Worm (Caenorhabditis elegans) whole organism, L4 larva: Measurements from ENCODE around the gene rga-3.

Source experiments
- F10B5.3 ChIP-seq: sonication (generic microtip); optimal IDR thresholded peaks from 2 replicates; lab custom pipeline; 2016; ENCODE audit warnings: mild to moderate bottlenecking, missing genetic modification characterization, missing compliant biosample characterization
- F26F4.8 ChIP-seq: fragments of 200-800 bp; sonication (Bioruptor generic); conservative IDR thresholded peaks from 2 replicates; pipeline ENCODE4 v1.3.6; 2022; ENCODE audit warnings: missing genetic modification characterization, missing compliant biosample characterization
- F44E2.7 ChIP-seq: fragments of 200-800 bp; sonication (Bioruptor generic); IDR thresholded peaks from 2 replicates; pipeline ENCODE4 v2.1.2; 2022; ENCODE audit warnings: missing genetic modification characterization, missing compliant biosample characterization
- T20F7.1 ChIP-seq: fragments of 200-800 bp; sonication (Bioruptor generic); optimal IDR thresholded peaks from 2 replicates; lab custom pipeline; 2018; ENCODE audit warnings: mild to moderate bottlenecking, missing genetic modification characterization, missing compliant biosample characterization
- Y48G9A.11 ChIP-seq: fragments of 200-800 bp; sonication (Bioruptor generic); IDR thresholded peaks from 2 replicates; pipeline ENCODE4 v1.3.6; 2022; ENCODE audit warnings: missing genetic modification reagents, missing genetic modification characterization, missing compliant biosample characterization
- Y5F2A.4 ChIP-seq: fragments of 200-800 bp; sonication (Bioruptor generic); optimal IDR thresholded peaks from 2 replicates; lab custom pipeline; 2018; ENCODE audit warnings: mild to moderate bottlenecking, missing genetic modification characterization, missing compliant biosample characterization
- Y75B8A.6 ChIP-seq: fragments of 200-800 bp; sonication (Bioruptor generic); IDR thresholded peaks from 2 replicates; pipeline ENCODE4 v1.3.6; 2022; ENCODE audit warnings: missing genetic modification reagents, missing genetic modification characterization, missing compliant biosample characterization
- ZK337.2 ChIP-seq: fragments of 200-800 bp; sonication (Bioruptor generic); IDR thresholded peaks from 2 replicates; pipeline ENCODE4 v1.3.6; 2022; ENCODE audit warnings: missing genetic modification reagents, missing genetic modification characterization, missing compliant biosample characterization
- aha-1 ChIP-seq: fragments of 150-350 bp; peaks from one replicate; lab custom pipeline; 2014; ENCODE audit warnings: missing biosample characterization, missing genetic modification characterization
- ceh-28 ChIP-seq: fragments of 150-350 bp; optimal IDR thresholded peaks from 2 replicates; lab custom pipeline; 2014; ENCODE audit warnings: missing biosample characterization, missing genetic modification reagents, missing genetic modification characterization
- ceh-32 ChIP-seq: sonication (generic microtip); optimal IDR thresholded peaks from 2 replicates; lab custom pipeline; 2016; ENCODE audit warnings: mild to moderate bottlenecking, missing genetic modification characterization, missing compliant biosample characterization; ENCODE audit not compliant: poor library complexity
- ceh-44 ChIP-seq: fragments of 200-800 bp; sonication (Bioruptor generic); IDR thresholded peaks from 2 replicates; pipeline ENCODE4 v1.3.6; 2022; ENCODE audit warnings: missing genetic modification reagents, missing genetic modification characterization, missing compliant biosample characterization
- ceh-62 ChIP-seq: sonication (generic microtip); optimal IDR thresholded peaks from 2 replicates; lab custom pipeline; 2017; ENCODE audit warnings: missing biosample characterization, missing genetic modification characterization
- ces-1 ChIP-seq: fragments of 150-350 bp; sonication (generic microtip); optimal IDR thresholded peaks from 4 replicates; lab custom pipeline; 2014; ENCODE audit warnings: missing biosample characterization, missing genetic modification reagents, missing genetic modification characterization
- cey-2 ChIP-seq: sonication (generic microtip); optimal IDR thresholded peaks from 3 replicates; lab custom pipeline; 2017; ENCODE audit warnings: missing genetic modification characterization, mild to moderate bottlenecking, missing compliant biosample characterization, antibody characterized with exemption, borderline replicate concordance; ENCODE audit not compliant: insufficient read depth
- ctbp-1 ChIP-seq: fragments of 200-800 bp; sonication (Bioruptor generic); IDR thresholded peaks from 2 replicates; pipeline ENCODE4 v1.3.6; 2022; ENCODE audit warnings: missing genetic modification reagents, missing genetic modification characterization, missing compliant biosample characterization
- daf-16 ChIP-seq, 3 experiments: sonication (generic microtip); optimal IDR thresholded peaks; 2 replicates each; lab custom pipeline; 2016 to 2017; ENCODE audit warnings: missing genetic modification characterization in 3 of 3, missing genetic modification reagents in 3 of 3, mild to moderate bottlenecking in 2 of 3, missing compliant biosample characterization in 2 of 3, missing biosample characterization in 1 of 3, moderate library complexity in 1 of 3
- daf-19 ChIP-seq: fragments of 200-800 bp; sonication (Bioruptor generic); conservative IDR thresholded peaks from 2 replicates; pipeline ENCODE4 v1.3.6; 2022; ENCODE audit warnings: missing genetic modification characterization, missing compliant biosample characterization
- daf-8 ChIP-seq: fragments of 200-800 bp; sonication (Bioruptor generic); IDR thresholded peaks from 2 replicates; pipeline ENCODE4 v1.3.6; 2022; ENCODE audit warnings: missing genetic modification characterization, missing compliant biosample characterization
- dmd-8 ChIP-seq: fragments of 200-800 bp; sonication (Bioruptor generic); IDR thresholded peaks from 2 replicates; pipeline ENCODE4 v1.3.6; 2022; ENCODE audit warnings: missing genetic modification characterization, missing compliant biosample characterization
- dmd-9 ChIP-seq: fragments of 200-800 bp; sonication (Bioruptor generic); IDR thresholded peaks from 2 replicates; pipeline ENCODE4 v1.3.6; 2022; ENCODE audit warnings: missing genetic modification reagents, missing genetic modification characterization, missing compliant biosample characterization
- duxl-1 ChIP-seq: sonication (generic microtip); optimal IDR thresholded peaks from 2 replicates; lab custom pipeline; 2016; ENCODE audit warnings: mild to moderate bottlenecking, missing genetic modification characterization, moderate library complexity, missing compliant biosample characterization; ENCODE audit not compliant: poor library complexity
- egl-43 ChIP-seq: fragments of 200-800 bp; sonication (Bioruptor generic); IDR thresholded peaks from 2 replicates; pipeline ENCODE4 v1.3.6; 2022; ENCODE audit warnings: missing genetic modification reagents, missing genetic modification characterization, missing compliant biosample characterization
- fkh-10 ChIP-seq: fragments of 150-350 bp; optimal IDR thresholded peaks from 2 replicates; lab custom pipeline; 2014; ENCODE audit warnings: missing biosample characterization, missing genetic modification reagents, missing genetic modification characterization
- hif-1 ChIP-seq, 2 experiments: sonication (generic microtip); optimal IDR thresholded peaks; 2 replicates each; lab custom pipeline; 2016 to 2017; ENCODE audit warnings: missing compliant biosample characterization in 2 of 2, missing genetic modification characterization in 2 of 2, missing genetic modification reagents in 2 of 2, missing genotype in 2 of 2, mild to moderate bottlenecking in 1 of 2
- hlh-30 ChIP-seq: sonication (generic microtip); optimal IDR thresholded peaks from 2 replicates; lab custom pipeline; 2017; ENCODE audit warnings: antibody characterized with exemption, mild to moderate bottlenecking, missing genetic modification characterization, missing compliant biosample characterization; ENCODE audit not compliant: insufficient read depth
- lin-13 ChIP-seq: fragments of 150-350 bp; optimal IDR thresholded peaks from 2 replicates; lab custom pipeline; 2014; ENCODE audit warnings: missing biosample characterization, missing genetic modification reagents, missing genetic modification characterization
- lin-39 ChIP-seq: fragments of 150-350 bp; optimal IDR thresholded peaks from 2 replicates; lab custom pipeline; 2014; ENCODE audit warnings: missing biosample characterization, missing genetic modification reagents, missing genetic modification characterization
- lsy-2 ChIP-seq, 2 experiments: fragments of 150-350 bp in 1 of 2; sonication (generic microtip) in 1 of 2; optimal IDR thresholded peaks; 2 replicates each; lab custom pipeline; 2014 to 2017; ENCODE audit warnings: missing biosample characterization in 2 of 2, missing genetic modification characterization in 2 of 2
- madf-5 ChIP-seq, 2 experiments: fragments of 200-800 bp; sonication (Bioruptor generic); IDR thresholded peaks; 2 replicates each; pipeline ENCODE4 v1.3.6; 2022; ENCODE audit warnings: missing compliant biosample characterization in 2 of 2, missing genetic modification characterization in 2 of 2
- mdl-1 ChIP-seq, 2 experiments: fragments of 150-350 bp in 1 of 2; sonication (generic microtip) in 1 of 2; optimal IDR thresholded peaks; 2 replicates each; lab custom pipeline; 2014 to 2017; ENCODE audit warnings: missing biosample characterization in 2 of 2, missing genetic modification characterization in 2 of 2
- mdt-29 ChIP-seq: fragments of 200-800 bp; sonication (Bioruptor generic); IDR thresholded peaks from 2 replicates; pipeline ENCODE4 v1.3.6; 2022; ENCODE audit warnings: missing genetic modification reagents, missing genetic modification characterization, missing compliant biosample characterization
- mep-1 ChIP-seq: fragments of 150-350 bp; sonication (generic microtip); optimal IDR thresholded peaks from 3 replicates; lab custom pipeline; 2014; ENCODE audit warnings: missing biosample characterization, missing genetic modification characterization
- nhr-111 ChIP-seq: fragments of 200-800 bp; sonication (Bioruptor generic); optimal IDR thresholded peaks from 2 replicates; lab custom pipeline; 2018; ENCODE audit warnings: mild to moderate bottlenecking, missing genetic modification characterization, missing compliant biosample characterization
- nhr-237 ChIP-seq: sonication (generic microtip); optimal IDR thresholded peaks from 2 replicates; lab custom pipeline; 2017; ENCODE audit warnings: missing biosample characterization, missing genetic modification characterization
- nhr-25 ChIP-seq: sonication (generic microtip); optimal IDR thresholded peaks from 2 replicates; lab custom pipeline; 2017; ENCODE audit warnings: missing genetic modification characterization, mild to moderate bottlenecking, missing compliant biosample characterization, antibody characterized with exemption, moderate library complexity, borderline replicate concordance; ENCODE audit not compliant: insufficient read depth
- nhr-28 ChIP-seq: fragments of 150-350 bp; optimal IDR thresholded peaks from 2 replicates; lab custom pipeline; 2014; ENCODE audit warnings: missing biosample characterization, missing genetic modification characterization
- nhr-42 ChIP-seq: fragments of 200-800 bp; sonication (Bioruptor generic); IDR thresholded peaks from 2 replicates; pipeline ENCODE4 v1.3.6; 2022; ENCODE audit warnings: missing genetic modification characterization, missing compliant biosample characterization
- nhr-76 ChIP-seq: fragments of 150-350 bp; optimal IDR thresholded peaks from 2 replicates; lab custom pipeline; 2014; ENCODE audit warnings: missing biosample characterization, missing genetic modification characterization
- rbr-2 ChIP-seq: sonication (generic microtip); optimal IDR thresholded peaks from 2 replicates; lab custom pipeline; 2016; ENCODE audit warnings: missing genotype, missing genetic modification characterization, missing compliant biosample characterization
- snpc-1.2 ChIP-seq: fragments of 200-800 bp; sonication (Bioruptor generic); IDR thresholded peaks from 2 replicates; pipeline ENCODE4 v1.3.6; 2022; ENCODE audit warnings: missing genetic modification reagents, missing genetic modification characterization, missing compliant biosample characterization
- spr-1 ChIP-seq: sonication (generic microtip); optimal IDR thresholded peaks from 2 replicates; lab custom pipeline; 2016; ENCODE audit warnings: mild to moderate bottlenecking, missing genetic modification characterization, missing compliant biosample characterization
- tag-97 ChIP-seq: fragments of 200-800 bp; sonication (Bioruptor generic); IDR thresholded peaks from 2 replicates; pipeline ENCODE4 v1.3.6; 2022; ENCODE audit warnings: missing genetic modification characterization, missing compliant biosample characterization
- tra-1 ChIP-seq: fragments of 200-800 bp; sonication (Bioruptor generic); IDR thresholded peaks from 2 replicates; pipeline ENCODE4 v1.3.6; 2022; ENCODE audit warnings: missing genetic modification reagents, missing genetic modification characterization, missing compliant biosample characterization
- unc-130 ChIP-seq: sonication (generic microtip); optimal IDR thresholded peaks from 2 replicates; lab custom pipeline; 2016; ENCODE audit warnings: missing genetic modification reagents, missing genetic modification characterization, missing compliant biosample characterization
- unc-39 ChIP-seq: sonication (generic microtip); optimal IDR thresholded peaks from 2 replicates; lab custom pipeline; 2017; ENCODE audit warnings: missing biosample characterization, missing genetic modification characterization
- unc-62 ChIP-seq, 3 experiments: fragments of 150-350 bp in 1 of 3; sonication (generic microtip); optimal IDR thresholded peaks in 2 of 3; peaks in 1 of 3; 1 replicate in 1 of 3; 2 replicates in 2 of 3; lab custom pipeline; 2014 to 2017; ENCODE audit warnings: missing biosample characterization in 3 of 3, missing genetic modification characterization in 3 of 3, missing genetic modification reagents in 3 of 3, missing genotype in 1 of 3
- zag-1 ChIP-seq: fragments of 150-350 bp; optimal IDR thresholded peaks from 2 replicates; lab custom pipeline; 2014; ENCODE audit warnings: missing biosample characterization, missing genetic modification characterization

Gene rga-3

ce11 chrV:5687115-5687979 is 30.3 kb upstream of the rga-3 start, which contains the start of gene F25B4.7 (continued):
- no peak for TF ChIP-seq ceh-28 (tag; lab: Kevin White, UChicago)
- TF ChIP-seq nhr-25 = no peak
- TF ChIP-seq T20F7.1 (GFP tag; lab: Kevin White, UChicago) = no peak
- no peak for TF ChIP-seq snpc-1.2 (GFP tag; lab: Robert Waterston, UW)
- no peak for TF ChIP-seq ceh-62 (tag; lab: Kevin White, UChicago)
- TF ChIP-seq fkh-10 (GFP tag; lab: Kevin White, UChicago) = no peak
- no peak for TF ChIP-seq unc-39 (tag; lab: Kevin White, UChicago)
- no peak for TF ChIP-seq mdt-29 (GFP tag; lab: Robert Waterston, UW)
- TF ChIP-seq nhr-76 (tag; lab: Kevin White, UChicago) = no peak
- TF ChIP-seq ctbp-1 = no peak
- TF ChIP-seq tra-1 (GFP tag; lab: Robert Waterston, UW) = no peak
- TF ChIP-seq Y75B8A.6 (GFP tag; lab: Robert Waterston, UW) = no peak
- TF ChIP-seq lsy-2 (tag; optimal IDR thresholded peaks at IDR 0.05; lab: Kevin White, UChicago) = peak in 1 of 2 experiments; percentile 13
- no peak for TF ChIP-seq cey-2 (tag; lab: Kevin White, UChicago)
- TF ChIP-seq mdl-1 (tag; optimal IDR thresholded peaks at IDR 0.05; lab: Kevin White, UChicago) = peak in 1 of 2 experiments; percentile 64
- TF ChIP-seq unc-62 (GFP tag; optimal IDR thresholded peaks at IDR 0.05 in 1 of 2; lab: Kevin White, UChicago) = peak in 1 of 2 experiments; percentile 43
- no peak for TF ChIP-seq unc-62 (tag; optimal IDR thresholded peaks at IDR 0.05; lab: Kevin White, UChicago)
- TF ChIP-seq Y5F2A.4 = no peak
- no peak for TF ChIP-seq madf-5 (GFP tag; IDR thresholded peaks at IDR 0.05; lab: Robert Waterston, UW)
- TF ChIP-seq F10B5.3 = no peak
- TF ChIP-seq ZK337.2 (GFP tag; lab: Robert Waterston, UW) = no peak
- no peak for TF ChIP-seq Y48G9A.11 (GFP tag; lab: Robert Waterston, UW)
- no peak for TF ChIP-seq zag-1
- TF ChIP-seq ceh-32 (tag; lab: Kevin White, UChicago) = no peak
- peak; percentile 55 for TF ChIP-seq nhr-28 (tag; lab: Kevin White, UChicago)
- no peak for TF ChIP-seq egl-43 (GFP tag; lab: Robert Waterston, UW)
- no peak for TF ChIP-seq daf-8 (GFP tag; lab: Robert Waterston, UW)
- TF ChIP-seq tag-97 (GFP tag; lab: Robert Waterston, UW) = no peak
- TF ChIP-seq aha-1 (tag; lab: Kevin White, UChicago) = peak; percentile 71
- TF ChIP-seq hif-1 (tag; optimal IDR thresholded peaks at IDR 0.05; lab: Kevin White, UChicago) = no peak
- TF ChIP-seq ces-1 (GFP tag; lab: Kevin White, UChicago) = no peak
- no peak for TF ChIP-seq lin-13 (GFP tag; lab: Kevin White, UChicago)
- no peak for TF ChIP-seq nhr-42 (GFP tag; lab: Robert Waterston, UW)
- TF ChIP-seq F26F4.8 (GFP tag; lab: Robert Waterston, UW) = no peak
- no peak for TF ChIP-seq F44E2.7 (GFP tag; lab: Robert Waterston, UW)
- no peak for TF ChIP-seq dmd-9 (GFP tag; lab: Robert Waterston, UW)
- no peak for TF ChIP-seq nhr-111 (GFP tag; lab: Kevin White, UChicago)
- TF ChIP-seq daf-19 (GFP tag; lab: Robert Waterston, UW) = no peak
- TF ChIP-seq dmd-8 (GFP tag; lab: Robert Waterston, UW) = no peak
- no peak for TF ChIP-seq unc-130
- TF ChIP-seq rbr-2 (tag; lab: Kevin White, UChicago) = no peak
- no peak for TF ChIP-seq mep-1 (tag; lab: Kevin White, UChicago)
- TF ChIP-seq nhr-237 (tag; lab: Kevin White, UChicago) = no peak
- TF ChIP-seq ceh-44 (GFP tag; lab: Robert Waterston, UW) = no peak
- TF ChIP-seq lin-39 (tag; lab: Kevin White, UChicago) = no peak
- no peak for TF ChIP-seq daf-16 (GFP tag; optimal IDR thresholded peaks at IDR 0.05; lab: Kevin White, UChicago)
- peak; percentile 21 for TF ChIP-seq daf-16 (tag; optimal IDR thresholded peaks at IDR 0.05; lab: Kevin White, UChicago)
- TF ChIP-seq hlh-30 (tag; lab: Kevin White, UChicago) = peak; percentile 50
- TF ChIP-seq spr-1 (tag; lab: Kevin White, UChicago) = no peak
- TF ChIP-seq duxl-1 (tag; lab: Kevin White, UChicago) = no peak
